Fruit fly (Drosophila melanogaster): ENCODE results near the gene Rpn1.

dm6 chr3L:19941162-19941561, 26.3 kb downstream of the Rpn1 start:
- TF ChIP-seq CG15710 (tag; optimal IDR thresholded peaks at IDR 0.05): no peak
- TF ChIP-seq rn (GFP tag; IDR thresholded peaks at IDR 0.05): no peak
- no peak for TF ChIP-seq CG10348 (GFP tag; IDR thresholded peaks at IDR 0.05)
- no peak for TF ChIP-seq fd96Ca (GFP tag; IDR thresholded peaks at IDR 0.05)

Measured in whole organism, pupa.